Worm (Caenorhabditis elegans): ENCODE measurements around the gene best-1.

DNA sequence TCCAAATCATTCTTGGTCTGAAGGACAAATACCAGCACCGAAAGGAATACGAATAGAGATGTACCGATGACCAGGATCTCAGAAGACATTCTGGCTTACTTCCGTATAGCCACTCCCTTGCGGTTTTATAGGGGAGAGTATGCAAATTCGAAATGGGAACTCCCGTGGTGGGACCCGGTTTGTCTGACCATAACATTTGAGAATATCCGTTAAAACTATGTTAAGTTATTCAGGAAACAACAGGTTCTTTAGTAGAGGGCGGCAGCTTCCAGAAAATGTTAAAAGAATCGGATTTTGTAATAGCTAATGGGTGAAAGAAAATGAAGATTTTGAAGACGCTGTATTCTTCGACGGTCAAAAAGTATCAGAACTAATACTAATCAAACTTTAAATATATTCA, 42.4 kb downstream of the best-1 start, which contains the start of gene col-131:
- TF ChIP-seq T22C8.4 (GFP tag; IDR thresholded peaks at IDR 0.05) (no peak), klf-2 (GFP tag; conservative IDR thresholded peaks at IDR 0.05) (no peak), ref-1 (GFP tag; conservative IDR thresholded peaks at IDR 0.05) (no peak), ztf-23 (GFP tag; IDR thresholded peaks at IDR 0.05) (no peak)
